Worm (Caenorhabditis elegans) whole organism, L1 larva: ENCODE results near the gene K02D10.1.
A peak's percentile ranks its signal among the peaks of the same experiment; 100 is the strongest.

Experiments used
- C04F5.9 ChIP-seq: sonication (generic microtip); optimal IDR thresholded peaks from 2 replicates; lab custom pipeline; 2016; ENCODE audit warnings: missing genetic modification characterization, missing compliant biosample characterization
- C16A3.4 ChIP-seq: fragments of 150-350 bp; optimal IDR thresholded peaks from 2 replicates; lab custom pipeline; 2014; ENCODE audit warnings: missing biosample characterization, missing genetic modification characterization
- F16B12.6 ChIP-seq: fragments of 150-350 bp; optimal IDR thresholded peaks from 2 replicates; lab custom pipeline; 2014; ENCODE audit warnings: missing biosample characterization, missing genetic modification characterization
- Y116A8C.19 ChIP-seq: sonication (generic microtip); optimal IDR thresholded peaks from 2 replicates; lab custom pipeline; 2016; ENCODE audit warnings: missing compliant biosample characterization, missing genetic modification characterization, borderline replicate concordance
- aha-1 ChIP-seq: fragments of 150-350 bp; optimal IDR thresholded peaks from 2 replicates; lab custom pipeline; 2014; ENCODE audit warnings: missing biosample characterization, missing genetic modification characterization
- aly-2 ChIP-seq: fragments of 150-350 bp; optimal IDR thresholded peaks from 2 replicates; lab custom pipeline; 2014; ENCODE audit warnings: missing biosample characterization, missing genetic modification characterization
- ceh-8 ChIP-seq: fragments of 200-800 bp; sonication (Bioruptor generic); optimal IDR thresholded peaks from 2 replicates; lab custom pipeline; 2018; ENCODE audit warnings: mild to moderate bottlenecking, missing genetic modification characterization, moderate library complexity, missing compliant biosample characterization
- ceh-82 ChIP-seq, 3 experiments: fragments of 150-350 bp in 1 of 3; sonication (generic microtip) in 2 of 3; optimal IDR thresholded peaks; 2 replicates each; lab custom pipeline; 2014 to 2017; ENCODE audit warnings: missing biosample characterization in 3 of 3, missing genetic modification characterization in 3 of 3
- ceh-88 ChIP-seq: fragments of 200-800 bp; sonication (Bioruptor generic); IDR thresholded peaks from 2 replicates; pipeline ENCODE4 v1.3.6; 2022; ENCODE audit warnings: missing genetic modification characterization, missing compliant biosample characterization
- ceh-90 ChIP-seq: sonication (generic microtip); optimal IDR thresholded peaks from 2 replicates; lab custom pipeline; 2016; ENCODE audit warnings: missing genetic modification characterization, missing compliant biosample characterization
- dpl-1 ChIP-seq, 3 experiments: fragments of 150-350 bp in 2 of 3; sonication (generic microtip) in 1 of 3; optimal IDR thresholded peaks; 2 replicates each; lab custom pipeline; 2014 to 2017; ENCODE audit warnings: missing biosample characterization in 3 of 3, missing genetic modification characterization in 3 of 3, missing genetic modification reagents in 3 of 3
- efl-1 ChIP-seq, 4 experiments: fragments of 150-350 bp; optimal IDR thresholded peaks in 3 of 4; peaks in 1 of 4; 1 replicate in 1 of 4; 2 replicates in 3 of 4; lab custom pipeline; 2014; ENCODE audit warnings: missing biosample characterization in 2 of 4, missing genetic modification characterization in 2 of 4, missing genetic modification reagents in 2 of 4
- efl-3 ChIP-seq: fragments of 200-800 bp; sonication (Bioruptor generic); optimal IDR thresholded peaks from 2 replicates; lab custom pipeline; 2018; ENCODE audit warnings: mild to moderate bottlenecking, missing genetic modification characterization, missing compliant biosample characterization
- egl-13 ChIP-seq: sonication (generic microtip); optimal IDR thresholded peaks from 2 replicates; lab custom pipeline; 2016; ENCODE audit warnings: missing genotype, missing genetic modification reagents, missing genetic modification characterization, missing compliant biosample characterization
- elt-2 ChIP-seq: sonication (generic microtip); optimal IDR thresholded peaks from 2 replicates; lab custom pipeline; 2016; ENCODE audit warnings: missing genetic modification characterization, mild to moderate bottlenecking, inconsistent platforms, missing compliant biosample characterization, missing genetic modification reagents
- fkh-4 ChIP-seq: sonication (generic microtip); optimal IDR thresholded peaks from 2 replicates; lab custom pipeline; 2016; ENCODE audit warnings: missing compliant biosample characterization, missing genetic modification characterization, borderline replicate concordance
- fkh-8 ChIP-seq: sonication (generic microtip); optimal IDR thresholded peaks from 2 replicates; lab custom pipeline; 2016; ENCODE audit warnings: mild to moderate bottlenecking, missing genetic modification characterization, missing compliant biosample characterization
- fos-1 ChIP-seq: fragments of 150-350 bp; optimal IDR thresholded peaks from 2 replicates; lab custom pipeline; 2014; ENCODE audit warnings: missing biosample characterization, missing genetic modification characterization
- grh-1 ChIP-seq: fragments of 200-800 bp; sonication (Bioruptor generic); IDR thresholded peaks from 2 replicates; pipeline ENCODE4 v1.3.6; 2022; ENCODE audit warnings: missing genetic modification reagents, missing genetic modification characterization, missing compliant biosample characterization
- hlh-4 ChIP-seq: sonication (generic microtip); optimal IDR thresholded peaks from 2 replicates; lab custom pipeline; 2016; ENCODE audit warnings: mild to moderate bottlenecking, missing genetic modification characterization, missing compliant biosample characterization
- hpl-2 ChIP-seq: fragments of 150-350 bp; optimal IDR thresholded peaks from 2 replicates; lab custom pipeline; 2014; ENCODE audit warnings: missing biosample characterization, missing genetic modification reagents, missing genetic modification characterization
- isw-1 ChIP-seq: fragments of 200-800 bp; sonication (Bioruptor generic); IDR thresholded peaks from 2 replicates; pipeline ENCODE4 v1.3.6; 2022; ENCODE audit warnings: missing genetic modification characterization, missing compliant biosample characterization
- jun-1 ChIP-seq: fragments of 150-350 bp; optimal IDR thresholded peaks from 2 replicates; lab custom pipeline; 2014; ENCODE audit warnings: missing biosample characterization, missing genetic modification reagents, missing genetic modification characterization
- lin-14 ChIP-seq: fragments of 200-800 bp; sonication (Bioruptor generic); optimal IDR thresholded peaks from 2 replicates; lab custom pipeline; 2018; ENCODE audit warnings: mild to moderate bottlenecking, missing genetic modification characterization, moderate library complexity, missing compliant biosample characterization
- lin-15B ChIP-seq: fragments of 150-350 bp; sonication (generic microtip); optimal IDR thresholded peaks from 3 replicates; lab custom pipeline; 2014; ENCODE audit warnings: missing biosample characterization, missing genetic modification characterization
- lin-35 ChIP-seq, 2 experiments: fragments of 150-350 bp; optimal IDR thresholded peaks; 2 replicates each; lab custom pipeline; 2014; ENCODE audit warnings: missing biosample characterization in 2 of 2, missing genetic modification characterization in 2 of 2, missing genetic modification reagents in 2 of 2
- lir-3 ChIP-seq: sonication (generic microtip); optimal IDR thresholded peaks from 2 replicates; lab custom pipeline; 2016; ENCODE audit warnings: mild to moderate bottlenecking, missing genetic modification characterization, moderate library complexity, missing compliant biosample characterization; ENCODE audit not compliant: poor library complexity
- mdl-1 ChIP-seq, 2 experiments: fragments of 150-350 bp; optimal IDR thresholded peaks; 2 replicates each; lab custom pipeline; 2014 to 2017; ENCODE audit warnings: missing biosample characterization in 2 of 2, missing genetic modification characterization in 2 of 2, inconsistent platforms in 1 of 2
- mep-1 ChIP-seq: fragments of 150-350 bp; optimal IDR thresholded peaks from 2 replicates; lab custom pipeline; 2014; ENCODE audit warnings: missing biosample characterization, missing genetic modification characterization
- nhr-11 ChIP-seq: fragments of 150-350 bp; optimal IDR thresholded peaks from 2 replicates; lab custom pipeline; 2014; ENCODE audit warnings: missing biosample characterization, missing genetic modification characterization
- nhr-237 ChIP-seq: fragments of 150-350 bp; optimal IDR thresholded peaks from 2 replicates; lab custom pipeline; 2014; ENCODE audit warnings: missing biosample characterization, missing genetic modification characterization
- nhr-28 ChIP-seq: fragments of 150-350 bp; optimal IDR thresholded peaks from 2 replicates; lab custom pipeline; 2014; ENCODE audit warnings: missing biosample characterization, missing genetic modification characterization
- nhr-47 ChIP-seq: sonication (generic microtip); optimal IDR thresholded peaks from 2 replicates; lab custom pipeline; 2016; ENCODE audit warnings: mild to moderate bottlenecking, missing genetic modification characterization, moderate library complexity, missing compliant biosample characterization
- nhr-71 ChIP-seq: sonication (generic microtip); optimal IDR thresholded peaks from 2 replicates; lab custom pipeline; 2016; ENCODE audit warnings: mild to moderate bottlenecking, missing genetic modification characterization, moderate library complexity, missing compliant biosample characterization
- nhr-90 ChIP-seq: sonication (generic microtip); optimal IDR thresholded peaks from 2 replicates; lab custom pipeline; 2016; ENCODE audit warnings: mild to moderate bottlenecking, missing genetic modification characterization, missing compliant biosample characterization; ENCODE audit not compliant: poor library complexity
- pax-3 ChIP-seq: fragments of 200-800 bp; sonication (Bioruptor generic); optimal IDR thresholded peaks from 2 replicates; lab custom pipeline; 2018; ENCODE audit warnings: mild to moderate bottlenecking, missing genetic modification characterization, moderate library complexity, missing compliant biosample characterization
- rnt-1 ChIP-seq: sonication (generic microtip); optimal IDR thresholded peaks from 2 replicates; lab custom pipeline; 2016; ENCODE audit warnings: mild to moderate bottlenecking, missing genetic modification characterization, moderate library complexity, missing compliant biosample characterization
- skn-1 ChIP-seq: fragments of 150-350 bp; optimal IDR thresholded peaks from 2 replicates; lab custom pipeline; 2014; ENCODE audit warnings: missing biosample characterization, missing genetic modification characterization
- sox-4 ChIP-seq: sonication (generic microtip); optimal IDR thresholded peaks from 2 replicates; lab custom pipeline; 2016; ENCODE audit warnings: missing genetic modification characterization, missing compliant biosample characterization
- sup-37 ChIP-seq: fragments of 200-800 bp; sonication (Bioruptor generic); optimal IDR thresholded peaks from 2 replicates; lab custom pipeline; 2018; ENCODE audit warnings: mild to moderate bottlenecking, missing genetic modification characterization, missing compliant biosample characterization
- swsn-7 ChIP-seq: sonication (generic microtip); optimal IDR thresholded peaks from 2 replicates; lab custom pipeline; 2016; ENCODE audit warnings: missing genetic modification characterization, missing compliant biosample characterization
- tbx-2 ChIP-seq: sonication (generic microtip); optimal IDR thresholded peaks from 2 replicates; lab custom pipeline; 2016; ENCODE audit warnings: missing genetic modification characterization, missing compliant biosample characterization
- unc-30 ChIP-seq: sonication (generic microtip); optimal IDR thresholded peaks from 2 replicates; lab custom pipeline; 2017; ENCODE audit warnings: missing biosample characterization, missing genetic modification characterization
- unc-86 ChIP-seq: sonication (generic microtip); optimal IDR thresholded peaks from 2 replicates; lab custom pipeline; 2016; ENCODE audit warnings: missing genetic modification characterization, missing compliant biosample characterization
- unc-98 ChIP-seq: fragments of 200-800 bp; sonication (Bioruptor generic); IDR thresholded peaks from 2 replicates; pipeline ENCODE4 v1.3.6; 2022; ENCODE audit warnings: missing genetic modification characterization, missing compliant biosample characterization
- xbp-1 ChIP-seq: sonication (generic microtip); optimal IDR thresholded peaks from 2 replicates; lab custom pipeline; 2016; ENCODE audit warnings: missing genetic modification characterization, missing compliant biosample characterization
- zip-4 ChIP-seq: fragments of 200-800 bp; sonication (Bioruptor generic); optimal IDR thresholded peaks from 2 replicates; lab custom pipeline; 2018; ENCODE audit warnings: mild to moderate bottlenecking, missing genetic modification characterization, moderate library complexity, missing compliant biosample characterization

Gene K02D10.1

ce11 chrIII:8739786-8740185, 29.6 kb upstream of the K02D10.1 start (continued):
- TF ChIP-seq fkh-8 (tag; lab: Kevin White, UChicago), result no peak
- no peak for TF ChIP-seq nhr-28 (tag; lab: Kevin White, UChicago)
- TF ChIP-seq nhr-11 (tag; lab: Kevin White, UChicago), result no peak
- TF ChIP-seq unc-30 (tag; lab: Kevin White, UChicago), result no peak
- TF ChIP-seq lin-35 (GFP tag; optimal IDR thresholded peaks at IDR 0.05; lab: Kevin White, UChicago), result peak; percentile 18 to 45
- TF ChIP-seq swsn-7 (tag; lab: Kevin White, UChicago), result no peak
- peak in 1 of 2 experiments; percentile 10 for TF ChIP-seq efl-1 (optimal IDR thresholded peaks at IDR 0.05; lab: Kevin White, UChicago)
- peak; percentile 3 to 84 for TF ChIP-seq efl-1 (GFP tag; optimal IDR thresholded peaks at IDR 0.05 in 1 of 2; lab: Kevin White, UChicago)
- TF ChIP-seq unc-98 (GFP tag; lab: Robert Waterston, UW), result no peak
- TF ChIP-seq dpl-1 (GFP tag; optimal IDR thresholded peaks at IDR 0.05; lab: Kevin White, UChicago), result peak in 1 of 3 experiments; percentile 3
- TF ChIP-seq grh-1 (GFP tag; lab: Robert Waterston, UW), result no peak
- peak; percentile 63 for TF ChIP-seq rnt-1 (tag; lab: Kevin White, UChicago)
- no peak for TF ChIP-seq nhr-90 (tag; lab: Kevin White, UChicago)
- no peak for TF ChIP-seq ceh-88 (GFP tag; lab: Robert Waterston, UW)
- TF ChIP-seq, all 84 proteins: peak for 10

DNA sequence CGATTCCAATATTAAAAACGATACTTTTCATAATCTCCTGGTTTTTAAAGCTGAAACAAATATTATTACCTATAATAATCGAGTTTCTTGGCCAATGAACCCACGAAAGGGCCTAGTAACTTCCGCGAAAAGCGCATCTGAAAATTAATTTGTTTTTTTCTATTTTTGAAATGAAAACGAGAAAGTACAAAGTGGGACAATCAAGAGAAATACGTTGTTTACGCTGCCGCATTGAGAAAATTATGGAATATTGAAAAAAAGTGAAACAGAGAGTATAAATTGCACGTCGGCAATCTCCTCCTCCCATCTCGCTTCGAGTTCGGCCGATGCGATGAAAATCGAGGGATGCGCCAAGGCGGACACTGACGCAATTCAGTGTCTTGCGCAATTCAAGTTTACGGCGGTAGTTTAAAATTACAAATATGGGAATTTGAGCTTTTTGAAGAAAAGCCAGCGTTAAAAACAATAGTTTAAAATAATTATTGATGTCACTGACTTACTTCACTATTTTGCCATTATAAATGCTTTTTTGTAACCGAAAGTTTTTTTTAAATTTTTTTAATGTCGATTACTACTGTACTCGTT, 28.0 kb upstream of the K02D10.1 start, which contains the start of gene pdhk-2:
pdhk-2 (minus strand) TSS at position 137 of the 585 bp plus-strand sequence.
- TF ChIP-seq aly-2 (tag; lab: Kevin White, UChicago) (peak; percentile 78), lin-15B (tag; lab: Kevin White, UChicago) (peak; percentile 90), ceh-90 (tag; lab: Kevin White, UChicago) (peak; percentile 52), isw-1 (GFP tag; lab: Robert Waterston, UW) (peak; percentile 92), skn-1 (tag; lab: Kevin White, UChicago) (peak; percentile 71), mdl-1 (tag; optimal IDR thresholded peaks at IDR 0.05; lab: Kevin White, UChicago) (peak in 1 of 2 experiments; percentile 85), hpl-2 (GFP tag; lab: Kevin White, UChicago) (peak; percentile 32), fos-1 (peak; percentile 86), rnt-1 (tag; lab: Kevin White, UChicago) (peak; percentile 97), pax-3 (tag; lab: Kevin White, UChicago) (peak; percentile 91), zip-4 (GFP tag; lab: Kevin White, UChicago) (peak; percentile 89), efl-3 (GFP tag; lab: Kevin White, UChicago) (peak; percentile 53), C16A3.4 (peak; percentile 97), nhr-71 (tag; lab: Kevin White, UChicago) (peak; percentile 98), ceh-82 (tag; optimal IDR thresholded peaks at IDR 0.05; lab: Kevin White, UChicago) (peak; percentile 93 to 97 (median 94)), efl-1 (optimal IDR thresholded peaks at IDR 0.05; lab: Kevin White, UChicago) (peak; percentile 97 to 100), efl-1 (GFP tag; optimal IDR thresholded peaks at IDR 0.05 in 1 of 2; lab: Kevin White, UChicago) (peak; percentile 99 to 100), tbx-2 (tag; lab: Kevin White, UChicago) (peak; percentile 97), xbp-1 (tag; lab: Kevin White, UChicago) (peak; percentile 93), lin-14 (peak; percentile 95), ceh-8 (GFP tag; lab: Kevin White, UChicago) (peak; percentile 89), swsn-7 (tag; lab: Kevin White, UChicago) (peak; percentile 96), Y116A8C.19 (no peak), sox-4 (tag; lab: Kevin White, UChicago) (peak; percentile 81), elt-2 (tag; lab: Kevin White, UChicago) (peak; percentile 85), nhr-47 (peak; percentile 97), lin-35 (GFP tag; optimal IDR thresholded peaks at IDR 0.05; lab: Kevin White, UChicago) (peak; percentile 99 to 100), unc-30 (tag; lab: Kevin White, UChicago) (no peak), C04F5.9 (tag; lab: Kevin White, UChicago) (peak; percentile 94), aha-1 (tag; lab: Kevin White, UChicago) (peak; percentile 63), unc-86 (tag; lab: Kevin White, UChicago) (peak; percentile 94), dpl-1 (GFP tag; optimal IDR thresholded peaks at IDR 0.05; lab: Kevin White, UChicago) (peak; percentile 99 to 100 (median 99)), sup-37 (GFP tag; lab: Kevin White, UChicago) (peak; percentile 91), lir-3 (tag; lab: Kevin White, UChicago) (peak; percentile 82), jun-1 (tag; lab: Kevin White, UChicago) (peak; percentile 87), hlh-4 (no peak), nhr-237 (peak; percentile 45), grh-1 (GFP tag; lab: Robert Waterston, UW) (peak; percentile 98), fkh-4 (tag; lab: Kevin White, UChicago) (peak; percentile 72), F16B12.6 (tag; lab: Kevin White, UChicago) (peak; percentile 66), egl-13 (tag; lab: Kevin White, UChicago) (peak; percentile 93), mep-1 (tag; lab: Kevin White, UChicago) (peak; percentile 98)
